Fruit fly (Drosophila melanogaster): ENCODE data around the gene CG44194.
A peak's percentile ranks its signal among the peaks of the same experiment; 100 is the strongest.

CG44194 gene

dm6 chr3R:13032975-13033445 is 35.5 kb upstream of the CG44194 start (continued):
- TF ChIP-seq CG9817 (tag; optimal IDR thresholded peaks at IDR 0.05) (no peak), D19B (GFP tag; optimal IDR thresholded peaks at IDR 0.05) (no peak), btn (GFP tag; optimal IDR thresholded peaks at IDR 0.05) (no peak), tin (GFP tag; optimal IDR thresholded peaks at IDR 0.05) (no peak), YL-1 (GFP tag; optimal IDR thresholded peaks at IDR 0.05) (peak; percentile 16), esg (GFP tag; conservative IDR thresholded peaks at IDR 0.05) (no peak), dpn (GFP tag; optimal IDR thresholded peaks at IDR 0.05) (no peak), E2f1 (GFP tag; IDR thresholded peaks at IDR 0.05) (no peak), eyg (GFP tag; optimal IDR thresholded peaks at IDR 0.05) (no peak), CG1024 (GFP tag; IDR thresholded peaks at IDR 0.05) (no peak), dmrt99B (tag; optimal IDR thresholded peaks at IDR 0.05) (no peak), CG17829 (tag; optimal IDR thresholded peaks at IDR 0.05) (peak; percentile 5), shn (GFP tag; optimal IDR thresholded peaks at IDR 0.05) (no peak), eve (GFP tag; optimal IDR thresholded peaks at IDR 0.05) (no peak), dati (GFP tag; IDR thresholded peaks at IDR 0.05) (no peak), CG12219 (GFP tag; optimal IDR thresholded peaks at IDR 0.05) (peak; percentile 18), Dref (GFP tag; IDR thresholded peaks at IDR 0.05) (no peak), CG9215 (GFP tag; IDR thresholded peaks at IDR 0.05) (no peak), Hmr (GFP tag; optimal IDR thresholded peaks at IDR 0.05) (peak; percentile 56), BEAF-32 (GFP tag; optimal IDR thresholded peaks at IDR 0.05) (no peak), klu (GFP tag; IDR thresholded peaks at IDR 0.05) (no peak), danr (GFP tag; IDR thresholded peaks at IDR 0.05) (no peak), CG32767 (GFP tag; IDR thresholded peaks at IDR 0.05) (no peak), unc-4 (GFP tag; IDR thresholded peaks at IDR 0.05; ENCODE audit: partially characterized antibody) (no peak), repo (GFP tag; optimal IDR thresholded peaks at IDR 0.05) (no peak), crp (GFP tag; optimal IDR thresholded peaks at IDR 0.05) (no peak), Dfd (GFP tag; optimal IDR thresholded peaks at IDR 0.05) (no peak), prd (optimal IDR thresholded peaks at IDR 0.05) (no peak), prd (GFP tag; IDR thresholded peaks at IDR 0.05) (no peak), Sry-β (GFP tag; optimal IDR thresholded peaks at IDR 0.05) (peak; percentile 26), CG10654 (GFP tag; optimal IDR thresholded peaks at IDR 0.05) (no peak), CG11504 (tag; optimal IDR thresholded peaks at IDR 0.05) (no peak), ato (GFP tag; IDR thresholded peaks at IDR 0.05; ENCODE audit: partially characterized antibody) (no peak), wek (GFP tag; optimal IDR thresholded peaks at IDR 0.05) (peak; percentile 63), slou (GFP tag; optimal IDR thresholded peaks at IDR 0.05) (no peak), tll (GFP tag; optimal IDR thresholded peaks at IDR 0.05) (no peak), CG4707 (GFP tag; optimal IDR thresholded peaks at IDR 0.05) (peak; percentile 51), gro (GFP tag; optimal IDR thresholded peaks at IDR 0.05) (no peak), CG10462 (GFP tag; optimal IDR thresholded peaks at IDR 0.05) (no peak), Sox100B (GFP tag; optimal IDR thresholded peaks at IDR 0.05) (no peak), gcm (GFP tag; optimal IDR thresholded peaks at IDR 0.05) (peak; percentile 55), CG7745 (tag; optimal IDR thresholded peaks at IDR 0.05) (no peak), CG10209 (GFP tag; optimal IDR thresholded peaks at IDR 0.05) (no peak), CG11560 (tag; IDR thresholded peaks at IDR 0.05) (no peak), Max (GFP tag; optimal IDR thresholded peaks at IDR 0.05) (no peak), sd (tag; optimal IDR thresholded peaks at IDR 0.05) (peak; percentile 23), so (GFP tag; IDR thresholded peaks at IDR 0.05) (peak; percentile 40; the same call in 1 of the 3 replicates), slp2 (GFP tag; optimal IDR thresholded peaks at IDR 0.05) (no peak), Antp (GFP tag; optimal IDR thresholded peaks at IDR 0.05) (no peak), CG2199 (GFP tag; IDR thresholded peaks at IDR 0.05) (no peak), lmd (GFP tag; IDR thresholded peaks at IDR 0.05) (no peak), Sox102F (GFP tag; optimal IDR thresholded peaks at IDR 0.05) (no peak)

Data from whole organism, embryonic.